Worm (Caenorhabditis elegans): ENCODE results near the gene ZK792.4.
A peak's percentile ranks its signal among the peaks of the same experiment; 100 is the strongest.

ZK792.4 gene

ce11 chrIV:11635437-11636408, 46.1 kb downstream of the ZK792.4 start, which contains the start of gene mars-1 (continued):
- TF ChIP-seq rcor-1 (GFP tag; IDR thresholded peaks at IDR 0.05): peak; percentile 22; the same call in 1 of the 2 replicates
- peak; percentile 43 for TF ChIP-seq tbp1 (GFP tag; optimal IDR thresholded peaks at IDR 0.05)
- no peak for TF ChIP-seq snpc-4 (GFP tag; optimal IDR thresholded peaks at IDR 0.05)
- TF ChIP-seq snpc-4 (tag; optimal IDR thresholded peaks at IDR 0.05): peak in 2 of 4 experiments; percentile 12 to 41
- no peak for TF ChIP-seq aptf-2 (GFP tag; conservative IDR thresholded peaks at IDR 0.05)
- no peak for TF ChIP-seq Y56A3A.18 (GFP tag; IDR thresholded peaks at IDR 0.05)
- 0 out of 2 replicates have a peak, but pooled peaks have one; percentile 31 for TF ChIP-seq K11D2.4 (GFP tag; IDR thresholded peaks at IDR 0.05)
- peak; percentile 88 for TF ChIP-seq mcd-1 (GFP tag; IDR thresholded peaks at IDR 0.05)
- no peak for TF ChIP-seq snpc-3.4 (tag; optimal IDR thresholded peaks at IDR 0.05)
- no peak for TF ChIP-seq ceh-58 (GFP tag; IDR thresholded peaks at IDR 0.05)
- peak; percentile 41 for TF ChIP-seq lin-54 (GFP tag; optimal IDR thresholded peaks at IDR 0.05)
- peak; percentile 36; the same call in 1 of the 2 replicates for TF ChIP-seq dox-1 (GFP tag; IDR thresholded peaks at IDR 0.05)
- no peak for TF ChIP-seq B0019.2 (GFP tag; conservative IDR thresholded peaks at IDR 0.05)
- TF ChIP-seq F55B11.4 (tag; optimal IDR thresholded peaks at IDR 0.05; ENCODE audit: borderline replicate concordance, insufficient read depth): no peak
- peak; percentile 49 for TF ChIP-seq unc-130 (GFP tag; optimal IDR thresholded peaks at IDR 0.05)

ce11 chrIV:11631750-11632149, 50.1 kb downstream of the ZK792.4 start, which contains the start of gene F58B3.4:
TSS of gene F58B3.4 (minus strand) at chrIV:11631850.
- TF ChIP-seq atf-7 (tag; optimal IDR thresholded peaks at IDR 0.05): no peak
- TF ChIP-seq madf-6 (GFP tag; IDR thresholded peaks at IDR 0.05): peak; percentile 50

All from whole organism, young adult.